Worm (Caenorhabditis elegans) whole organism, late embryonic: ENCODE measurements around the gene M03F8.6.

Source experiments
- C08G9.2 ChIP-seq: sonication (generic microtip); optimal IDR thresholded peaks from 2 replicates; lab custom pipeline; 2016; ENCODE audit warnings: mild to moderate bottlenecking, missing genetic modification characterization, moderate library complexity, missing compliant biosample characterization
- K02D7.2 ChIP-seq: sonication (generic microtip); optimal IDR thresholded peaks from 2 replicates; lab custom pipeline; 2017; ENCODE audit warnings: mild to moderate bottlenecking, missing genetic modification characterization, missing compliant biosample characterization
- Y22D7AL.16 ChIP-seq: sonication (generic microtip); optimal IDR thresholded peaks from 2 replicates; lab custom pipeline; 2016; ENCODE audit warnings: missing genetic modification characterization, missing compliant biosample characterization
- ama-1 ChIP-seq: fragments of 150-350 bp; optimal IDR thresholded peaks from 2 replicates; lab custom pipeline; 2014
- ceh-14 ChIP-seq: sonication (generic microtip); optimal IDR thresholded peaks from 2 replicates; lab custom pipeline; 2016; ENCODE audit warnings: missing genotype, missing genetic modification characterization, missing compliant biosample characterization
- ceh-18 ChIP-seq: sonication (generic microtip); optimal IDR thresholded peaks from 2 replicates; lab custom pipeline; 2016; ENCODE audit warnings: missing genetic modification characterization, missing compliant biosample characterization
- ceh-24 ChIP-seq: sonication (generic microtip); optimal IDR thresholded peaks from 2 replicates; lab custom pipeline; 2016; ENCODE audit warnings: mild to moderate bottlenecking, missing genetic modification characterization, missing compliant biosample characterization
- ceh-31 ChIP-seq: sonication (generic microtip); optimal IDR thresholded peaks from 2 replicates; lab custom pipeline; 2016; ENCODE audit warnings: missing genetic modification characterization, missing compliant biosample characterization
- ceh-48 ChIP-seq: sonication (generic microtip); optimal IDR thresholded peaks from 2 replicates; lab custom pipeline; 2016; ENCODE audit warnings: missing genetic modification characterization, inconsistent platforms, missing compliant biosample characterization
- dve-1 ChIP-seq: sonication (generic microtip); optimal IDR thresholded peaks from 2 replicates; lab custom pipeline; 2017; ENCODE audit warnings: antibody characterized with exemption, mild to moderate bottlenecking, missing genetic modification characterization, missing compliant biosample characterization
- elt-4 ChIP-seq: sonication (generic microtip); optimal IDR thresholded peaks from 2 replicates; lab custom pipeline; 2016; ENCODE audit warnings: missing genetic modification characterization, missing compliant biosample characterization
- eyg-1 ChIP-seq: sonication (generic microtip); optimal IDR thresholded peaks from 2 replicates; lab custom pipeline; 2016; ENCODE audit warnings: missing genotype, missing genetic modification characterization, missing compliant biosample characterization
- fkh-6 ChIP-seq: sonication (generic microtip); optimal IDR thresholded peaks from 2 replicates; lab custom pipeline; 2016; ENCODE audit warnings: missing genetic modification characterization, missing compliant biosample characterization
- gmeb-2 ChIP-seq: sonication (generic microtip); optimal IDR thresholded peaks from 2 replicates; lab custom pipeline; 2016; ENCODE audit warnings: missing genetic modification characterization, inconsistent platforms, missing compliant biosample characterization
- hlh-13 ChIP-seq: fragments of 200-800 bp; sonication (Bioruptor generic); optimal IDR thresholded peaks from 2 replicates; lab custom pipeline; 2018; ENCODE audit warnings: mild to moderate bottlenecking, missing genetic modification characterization, missing compliant biosample characterization
- hlh-8 ChIP-seq: sonication (generic microtip); optimal IDR thresholded peaks from 2 replicates; lab custom pipeline; 2016; ENCODE audit warnings: missing genotype, missing genetic modification characterization, missing compliant biosample characterization
- lim-6 ChIP-seq: sonication (generic microtip); optimal IDR thresholded peaks from 2 replicates; lab custom pipeline; 2016; ENCODE audit warnings: missing genetic modification characterization, missing compliant biosample characterization
- mec-3 ChIP-seq: sonication (generic microtip); optimal IDR thresholded peaks from 2 replicates; lab custom pipeline; 2016; ENCODE audit warnings: borderline replicate concordance, missing genetic modification characterization, missing compliant biosample characterization
- nfya-1 ChIP-seq: sonication (generic microtip); optimal IDR thresholded peaks from 2 replicates; lab custom pipeline; 2017; ENCODE audit warnings: missing genetic modification characterization, mild to moderate bottlenecking, missing compliant biosample characterization, antibody characterized with exemption, moderate library complexity
- odd-2 ChIP-seq: sonication (generic microtip); optimal IDR thresholded peaks from 2 replicates; lab custom pipeline; 2017; ENCODE audit warnings: antibody characterized with exemption, mild to moderate bottlenecking, missing genetic modification characterization, missing compliant biosample characterization
- pag-3 ChIP-seq: sonication (generic microtip); optimal IDR thresholded peaks from 2 replicates; lab custom pipeline; 2016; ENCODE audit warnings: missing compliant biosample characterization, missing genetic modification characterization, borderline replicate concordance
- pqm-1 ChIP-seq: sonication (generic microtip); optimal IDR thresholded peaks from 2 replicates; lab custom pipeline; 2016; ENCODE audit warnings: missing genetic modification characterization, missing compliant biosample characterization
- pros-1 ChIP-seq: fragments of 150-350 bp; optimal IDR thresholded peaks from 2 replicates; lab custom pipeline; 2014; ENCODE audit warnings: missing biosample characterization, missing genetic modification reagents, missing genetic modification characterization
- sox-2 ChIP-seq: fragments of 200-800 bp; sonication (Bioruptor generic); IDR thresholded peaks from 2 replicates; pipeline ENCODE4 v1.3.6; 2022; ENCODE audit warnings: missing genetic modification reagents, missing genetic modification characterization, missing compliant biosample characterization
- syd-9 ChIP-seq: sonication (generic microtip); optimal IDR thresholded peaks from 2 replicates; lab custom pipeline; 2016; ENCODE audit warnings: mild to moderate bottlenecking, missing genetic modification characterization, moderate library complexity, missing compliant biosample characterization
- tbx-7 ChIP-seq: sonication (generic microtip); optimal IDR thresholded peaks from 2 replicates; lab custom pipeline; 2016; ENCODE audit warnings: missing genotype, missing genetic modification characterization, missing compliant biosample characterization
- ttx-3 ChIP-seq: sonication (generic microtip); optimal IDR thresholded peaks from 2 replicates; lab custom pipeline; 2016; ENCODE audit warnings: missing genetic modification reagents, missing genetic modification characterization, missing compliant biosample characterization
- unc-3 ChIP-seq, 2 experiments: fragments of 200-800 bp in 1 of 2; sonication (Bioruptor generic) in 1 of 2; sonication (generic microtip) in 1 of 2; conservative IDR thresholded peaks in 1 of 2; optimal IDR thresholded peaks in 1 of 2; 2 replicates each; pipeline versions ENCODE4 v1.3.6 to Lab custom; 2016 to 2022; ENCODE audit warnings: missing compliant biosample characterization in 2 of 2, missing genetic modification characterization in 2 of 2, missing genetic modification reagents in 1 of 2
- unc-42 ChIP-seq: sonication (generic microtip); optimal IDR thresholded peaks from 2 replicates; lab custom pipeline; 2016; ENCODE audit warnings: missing genotype, missing genetic modification characterization, missing compliant biosample characterization
- unc-86 ChIP-seq: sonication (generic microtip); optimal IDR thresholded peaks from 2 replicates; lab custom pipeline; 2016; ENCODE audit warnings: missing genetic modification characterization, missing compliant biosample characterization
- ztf-16 ChIP-seq: sonication (generic microtip); optimal IDR thresholded peaks from 2 replicates; lab custom pipeline; 2017; ENCODE audit warnings: missing genetic modification characterization, missing compliant biosample characterization

Gene M03F8.6

ce11 chrV:5955627-5956026 lies 980 bp upstream of the M03F8.6 start:
- TF ChIP-seq hlh-8 (tag; lab: Kevin White, UChicago) (no peak), unc-42 (tag; lab: Kevin White, UChicago) (peak; percentile 74)

- TF ChIP-seq nfya-1 (peak; percentile 75), ceh-18 (tag; lab: Kevin White, UChicago) (no peak)
Measured at ce11 chrV:5953086-5953485, 1.6 kb downstream of the M03F8.6 start.

ce11 chrV:5951133-5951532 lies 3.5 kb downstream of the M03F8.6 start, which contains the start of gene M03F8.1:
Gene M03F8.1 (plus strand): TSS chrV:5951433.
- TF ChIP-seq Y22D7AL.16 (no peak), pros-1 (tag; lab: Kevin White, UChicago) (no peak)

- TF ChIP-seq eyg-1, result no peak
- TF ChIP-seq ztf-16 (tag; lab: Kevin White, UChicago), result no peak
- no peak for TF ChIP-seq fkh-6 (tag; lab: Kevin White, UChicago)
- TF ChIP-seq ceh-24 (tag; lab: Kevin White, UChicago), result no peak
- TF ChIP-seq syd-9 (tag; lab: Kevin White, UChicago), result no peak
- TF ChIP-seq unc-3 (GFP tag; conservative IDR thresholded peaks at IDR 0.05; lab: Robert Waterston, UW), result no peak
- no peak for TF ChIP-seq unc-3 (tag; optimal IDR thresholded peaks at IDR 0.05; lab: Kevin White, UChicago)
- TF ChIP-seq tbx-7 (tag; lab: Kevin White, UChicago), result no peak
- TF ChIP-seq gmeb-2 (tag; lab: Kevin White, UChicago), result no peak
- no peak for TF ChIP-seq ceh-48 (tag; lab: Kevin White, UChicago)
- no peak for TF ChIP-seq hlh-13 (GFP tag; lab: Kevin White, UChicago)
- no peak for TF ChIP-seq ceh-14 (tag; lab: Kevin White, UChicago)
- no peak for TF ChIP-seq lim-6 (tag; lab: Kevin White, UChicago)
- no peak for TF ChIP-seq unc-86 (tag; lab: Kevin White, UChicago)
- TF ChIP-seq elt-4 (tag; lab: Kevin White, UChicago), result no peak
- no peak for TF ChIP-seq mec-3 (tag; lab: Kevin White, UChicago)
- TF ChIP-seq odd-2 (tag; lab: Kevin White, UChicago), result no peak
- TF ChIP-seq pqm-1 (tag; lab: Kevin White, UChicago), result no peak
- TF ChIP-seq Y22D7AL.16, result no peak
- TF ChIP-seq C08G9.2 (tag; lab: Kevin White, UChicago), result no peak
- no peak for TF ChIP-seq ttx-3 (tag; lab: Kevin White, UChicago)
- TF ChIP-seq, all 69 proteins: peak for 0
Measured at ce11 chrV:5949674-5950149, 4.9 kb downstream of the M03F8.6 start.

- no peak for TF ChIP-seq dve-1 (tag; lab: Kevin White, UChicago)
- TF ChIP-seq ztf-16 (tag; lab: Kevin White, UChicago), result no peak
- TF ChIP-seq pag-3 (tag; lab: Kevin White, UChicago), result no peak
- no peak for TF ChIP-seq odd-2 (tag; lab: Kevin White, UChicago)
- TF ChIP-seq ttx-3 (tag; lab: Kevin White, UChicago), result no peak
- TF ChIP-seq ceh-14 (tag; lab: Kevin White, UChicago), result no peak
- no peak for TF ChIP-seq Y22D7AL.16
- no peak for TF ChIP-seq ama-1 (lab: Kevin White, UChicago)
- TF ChIP-seq ceh-31 (tag; lab: Kevin White, UChicago), result no peak
- TF ChIP-seq sox-2 (GFP tag; lab: Robert Waterston, UW), result no peak
- no peak for TF ChIP-seq hlh-8 (tag; lab: Kevin White, UChicago)
- no peak for TF ChIP-seq K02D7.2 (tag; lab: Kevin White, UChicago)
- TF ChIP-seq, all 69 proteins: peak for 0
Measured at ce11 chrV:5943167-5943566, 11.5 kb downstream of the M03F8.6 start, which contains the start of gene pst-1. Gene pst-1 (plus strand): TSS chrV:5943467.
